Worm (Caenorhabditis elegans) whole organism, L4 larva: ENCODE data around the gene isy-1.

Experiments
- F10B5.3 ChIP-seq: sonication (generic microtip); optimal IDR thresholded peaks from 2 replicates; lab custom pipeline; 2016; ENCODE audit warnings: mild to moderate bottlenecking, missing genetic modification characterization, missing compliant biosample characterization
- T20F7.1 ChIP-seq: fragments of 200-800 bp; sonication (Bioruptor generic); optimal IDR thresholded peaks from 2 replicates; lab custom pipeline; 2018; ENCODE audit warnings: mild to moderate bottlenecking, missing genetic modification characterization, missing compliant biosample characterization
- T26A8.4 ChIP-seq: fragments of 200-800 bp; sonication (Bioruptor generic); IDR thresholded peaks from 2 replicates; pipeline ENCODE4 v1.3.6; 2022; ENCODE audit warnings: missing genetic modification characterization, missing compliant biosample characterization
- Y105C5A.15 ChIP-seq: fragments of 200-800 bp; sonication (Bioruptor generic); IDR thresholded peaks from 2 replicates; pipeline ENCODE4 v1.3.6; 2022; ENCODE audit warnings: missing genetic modification characterization, missing compliant biosample characterization
- Y5F2A.4 ChIP-seq: fragments of 200-800 bp; sonication (Bioruptor generic); optimal IDR thresholded peaks from 2 replicates; lab custom pipeline; 2018; ENCODE audit warnings: mild to moderate bottlenecking, missing genetic modification characterization, missing compliant biosample characterization
- Y75B8A.6 ChIP-seq: fragments of 200-800 bp; sonication (Bioruptor generic); IDR thresholded peaks from 2 replicates; pipeline ENCODE4 v1.3.6; 2022; ENCODE audit warnings: missing genetic modification reagents, missing genetic modification characterization, missing compliant biosample characterization
- ZK337.2 ChIP-seq: fragments of 200-800 bp; sonication (Bioruptor generic); IDR thresholded peaks from 2 replicates; pipeline ENCODE4 v1.3.6; 2022; ENCODE audit warnings: missing genetic modification reagents, missing genetic modification characterization, missing compliant biosample characterization
- cey-2 ChIP-seq: sonication (generic microtip); optimal IDR thresholded peaks from 3 replicates; lab custom pipeline; 2017; ENCODE audit warnings: missing genetic modification characterization, mild to moderate bottlenecking, missing compliant biosample characterization, antibody characterized with exemption, borderline replicate concordance; ENCODE audit not compliant: insufficient read depth
- daf-16 ChIP-seq, 3 experiments: sonication (generic microtip); optimal IDR thresholded peaks; 2 replicates each; lab custom pipeline; 2016 to 2017; ENCODE audit warnings: missing genetic modification characterization in 3 of 3, missing genetic modification reagents in 3 of 3, mild to moderate bottlenecking in 2 of 3, missing compliant biosample characterization in 2 of 3, missing biosample characterization in 1 of 3, moderate library complexity in 1 of 3
- daf-19 ChIP-seq: fragments of 200-800 bp; sonication (Bioruptor generic); conservative IDR thresholded peaks from 2 replicates; pipeline ENCODE4 v1.3.6; 2022; ENCODE audit warnings: missing genetic modification characterization, missing compliant biosample characterization
- dmd-8 ChIP-seq: fragments of 200-800 bp; sonication (Bioruptor generic); IDR thresholded peaks from 2 replicates; pipeline ENCODE4 v1.3.6; 2022; ENCODE audit warnings: missing genetic modification characterization, missing compliant biosample characterization
- dmd-9 ChIP-seq: fragments of 200-800 bp; sonication (Bioruptor generic); IDR thresholded peaks from 2 replicates; pipeline ENCODE4 v1.3.6; 2022; ENCODE audit warnings: missing genetic modification reagents, missing genetic modification characterization, missing compliant biosample characterization
- dpl-1 ChIP-seq: fragments of 150-350 bp; optimal IDR thresholded peaks from 2 replicates; lab custom pipeline; 2014; ENCODE audit warnings: missing biosample characterization, missing genetic modification reagents, missing genetic modification characterization
- duxl-1 ChIP-seq: sonication (generic microtip); optimal IDR thresholded peaks from 2 replicates; lab custom pipeline; 2016; ENCODE audit warnings: mild to moderate bottlenecking, missing genetic modification characterization, moderate library complexity, missing compliant biosample characterization; ENCODE audit not compliant: poor library complexity
- dve-1 ChIP-seq: sonication (generic microtip); optimal IDR thresholded peaks from 2 replicates; lab custom pipeline; 2017; ENCODE audit warnings: antibody characterized with exemption, mild to moderate bottlenecking, missing genetic modification characterization, missing compliant biosample characterization; ENCODE audit not compliant: insufficient read depth
- fkh-10 ChIP-seq: fragments of 150-350 bp; optimal IDR thresholded peaks from 2 replicates; lab custom pipeline; 2014; ENCODE audit warnings: missing biosample characterization, missing genetic modification reagents, missing genetic modification characterization
- fos-1 ChIP-seq: fragments of 150-350 bp; optimal IDR thresholded peaks from 2 replicates; lab custom pipeline; 2014; ENCODE audit warnings: missing biosample characterization, missing genetic modification characterization
- hlh-11 ChIP-seq: fragments of 200-800 bp; sonication (Bioruptor generic); optimal IDR thresholded peaks from 2 replicates; lab custom pipeline; 2018; ENCODE audit warnings: mild to moderate bottlenecking, missing genetic modification characterization, missing compliant biosample characterization
- hlh-30 ChIP-seq: sonication (generic microtip); optimal IDR thresholded peaks from 2 replicates; lab custom pipeline; 2017; ENCODE audit warnings: antibody characterized with exemption, mild to moderate bottlenecking, missing genetic modification characterization, missing compliant biosample characterization; ENCODE audit not compliant: insufficient read depth
- hmg-1.1 ChIP-seq: fragments of 200-800 bp; sonication (Bioruptor generic); IDR thresholded peaks from 2 replicates; pipeline ENCODE4 v1.3.6; 2022; ENCODE audit warnings: missing genetic modification reagents, missing genetic modification characterization, missing compliant biosample characterization
- lim-7 ChIP-seq: fragments of 200-800 bp; sonication (Bioruptor generic); IDR thresholded peaks from 2 replicates; pipeline ENCODE4 v1.3.6; 2022; ENCODE audit warnings: missing genetic modification characterization, missing compliant biosample characterization
- lin-15B ChIP-seq: fragments of 150-350 bp; sonication (generic microtip); optimal IDR thresholded peaks from 3 replicates; lab custom pipeline; 2014; ENCODE audit warnings: missing biosample characterization, missing genetic modification characterization
- lir-3 ChIP-seq: sonication (generic microtip); optimal IDR thresholded peaks from 2 replicates; lab custom pipeline; 2016; ENCODE audit warnings: mild to moderate bottlenecking, missing genetic modification characterization, missing compliant biosample characterization
- madf-5 ChIP-seq, 2 experiments: fragments of 200-800 bp; sonication (Bioruptor generic); IDR thresholded peaks; 2 replicates each; pipeline ENCODE4 v1.3.6; 2022; ENCODE audit warnings: missing compliant biosample characterization in 2 of 2, missing genetic modification characterization in 2 of 2
- madf-9 ChIP-seq: fragments of 200-800 bp; sonication (Bioruptor generic); conservative IDR thresholded peaks from 2 replicates; pipeline ENCODE4 v1.3.6; 2022; ENCODE audit warnings: missing genetic modification reagents, missing genetic modification characterization, missing compliant biosample characterization
- mep-1 ChIP-seq: fragments of 150-350 bp; sonication (generic microtip); optimal IDR thresholded peaks from 3 replicates; lab custom pipeline; 2014; ENCODE audit warnings: missing biosample characterization, missing genetic modification characterization
- mxl-3 ChIP-seq: fragments of 200-800 bp; sonication (Bioruptor generic); optimal IDR thresholded peaks from 2 replicates; lab custom pipeline; 2018; ENCODE audit warnings: mild to moderate bottlenecking, missing genetic modification characterization, missing compliant biosample characterization
- nhr-10 ChIP-seq: fragments of 150-350 bp; optimal IDR thresholded peaks from 2 replicates; lab custom pipeline; 2014; ENCODE audit warnings: missing biosample characterization, missing genetic modification characterization
- nhr-11 ChIP-seq: fragments of 150-350 bp; optimal IDR thresholded peaks from 2 replicates; lab custom pipeline; 2014; ENCODE audit warnings: missing biosample characterization, missing genetic modification characterization
- nhr-237 ChIP-seq: sonication (generic microtip); optimal IDR thresholded peaks from 2 replicates; lab custom pipeline; 2017; ENCODE audit warnings: missing biosample characterization, missing genetic modification characterization
- nhr-25 ChIP-seq: sonication (generic microtip); optimal IDR thresholded peaks from 2 replicates; lab custom pipeline; 2017; ENCODE audit warnings: missing genetic modification characterization, mild to moderate bottlenecking, missing compliant biosample characterization, antibody characterized with exemption, moderate library complexity, borderline replicate concordance; ENCODE audit not compliant: insufficient read depth
- nhr-76 ChIP-seq: fragments of 150-350 bp; optimal IDR thresholded peaks from 2 replicates; lab custom pipeline; 2014; ENCODE audit warnings: missing biosample characterization, missing genetic modification characterization
- pqm-1 ChIP-seq: sonication (generic microtip); optimal IDR thresholded peaks from 2 replicates; lab custom pipeline; 2017; ENCODE audit warnings: missing biosample characterization, missing genetic modification characterization
- set-16 ChIP-seq: fragments of 200-800 bp; sonication (Bioruptor generic); IDR thresholded peaks from 2 replicates; pipeline ENCODE4 v1.3.6; 2022; ENCODE audit warnings: missing genetic modification reagents, missing genetic modification characterization, missing compliant biosample characterization
- snpc-1.2 ChIP-seq: fragments of 200-800 bp; sonication (Bioruptor generic); IDR thresholded peaks from 2 replicates; pipeline ENCODE4 v1.3.6; 2022; ENCODE audit warnings: missing genetic modification reagents, missing genetic modification characterization, missing compliant biosample characterization
- spr-1 ChIP-seq: sonication (generic microtip); optimal IDR thresholded peaks from 2 replicates; lab custom pipeline; 2016; ENCODE audit warnings: mild to moderate bottlenecking, missing genetic modification characterization, missing compliant biosample characterization
- tag-97 ChIP-seq: fragments of 200-800 bp; sonication (Bioruptor generic); IDR thresholded peaks from 2 replicates; pipeline ENCODE4 v1.3.6; 2022; ENCODE audit warnings: missing genetic modification characterization, missing compliant biosample characterization
- unc-39 ChIP-seq: sonication (generic microtip); optimal IDR thresholded peaks from 2 replicates; lab custom pipeline; 2017; ENCODE audit warnings: missing biosample characterization, missing genetic modification characterization
- zag-1 ChIP-seq: fragments of 150-350 bp; optimal IDR thresholded peaks from 2 replicates; lab custom pipeline; 2014; ENCODE audit warnings: missing biosample characterization, missing genetic modification characterization
- zip-2 ChIP-seq: fragments of 150-350 bp; optimal IDR thresholded peaks from 2 replicates; lab custom pipeline; 2014; ENCODE audit warnings: missing biosample characterization, missing genetic modification characterization

The isy-1 gene

ce11 chrV:11046730-11047129 lies 46.2 kb upstream of the isy-1 start, which contains the start of gene dhs-18 (continued):
- peak; percentile 42 for TF ChIP-seq pqm-1 (tag; lab: Kevin White, UChicago)
- no peak for TF ChIP-seq dmd-8
- TF ChIP-seq dve-1: peak; percentile 9

DNA sequence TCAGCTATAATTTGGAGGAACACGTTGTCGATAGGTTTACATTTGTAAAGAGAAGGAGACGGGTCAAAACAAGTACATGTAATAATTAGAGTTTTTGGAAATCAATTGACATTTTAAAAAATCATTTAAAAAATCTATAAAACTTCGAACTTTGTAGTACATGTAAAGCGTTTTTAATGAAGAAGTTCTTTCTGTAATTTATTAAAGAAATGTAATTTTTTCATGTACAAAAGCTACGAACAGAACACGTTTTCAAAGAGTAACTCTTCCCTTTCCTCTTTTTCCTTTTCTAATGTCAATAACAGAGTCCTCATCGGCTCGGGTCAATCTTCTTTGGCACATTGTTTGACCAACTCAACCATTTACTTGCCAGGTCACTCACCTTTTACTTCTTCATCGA lies 43.3 kb upstream of the isy-1 start, which contains the start of gene C45B11.6:
Gene C45B11.6 (plus strand): TSS at position 301 of the 400 bp plus-strand sequence.
- no peak for TF ChIP-seq fkh-10 (GFP tag; lab: Kevin White, UChicago)
- TF ChIP-seq duxl-1: no peak
- no peak for TF ChIP-seq madf-9 (GFP tag; lab: Robert Waterston, UW)
- no peak for TF ChIP-seq hmg-1.1
- TF ChIP-seq Y5F2A.4 (GFP tag; lab: Kevin White, UChicago): no peak
- TF ChIP-seq nhr-11 (tag; lab: Kevin White, UChicago): no peak
- TF ChIP-seq spr-1: no peak
- TF ChIP-seq hlh-30 (tag; lab: Kevin White, UChicago): no peak
- TF ChIP-seq ZK337.2 (GFP tag; lab: Robert Waterston, UW): no peak
- no peak for TF ChIP-seq daf-19 (GFP tag; lab: Robert Waterston, UW)
- no peak for TF ChIP-seq dpl-1 (GFP tag; lab: Kevin White, UChicago)
- no peak for TF ChIP-seq cey-2 (tag; lab: Kevin White, UChicago)
- no peak for TF ChIP-seq snpc-1.2
- TF ChIP-seq Y75B8A.6: no peak
- TF ChIP-seq dmd-9: no peak

ce11 chrV:11042538-11042937 lies 42.0 kb upstream of the isy-1 start, which contains the start of gene C45B11.2:
Gene C45B11.2 (plus strand): TSS chrV:11042710.
- TF ChIP-seq mep-1 (tag; lab: Kevin White, UChicago): no peak
- no peak for TF ChIP-seq unc-39 (tag; lab: Kevin White, UChicago)
- TF ChIP-seq tag-97 (GFP tag; lab: Robert Waterston, UW): no peak
- TF ChIP-seq zag-1 (tag; lab: Kevin White, UChicago): no peak
- TF ChIP-seq madf-5 (GFP tag; IDR thresholded peaks at IDR 0.05; lab: Robert Waterston, UW): no peak
- TF ChIP-seq daf-16 (GFP tag; optimal IDR thresholded peaks at IDR 0.05; lab: Kevin White, UChicago): no peak
- peak; percentile 1 for TF ChIP-seq daf-16 (tag; optimal IDR thresholded peaks at IDR 0.05; lab: Kevin White, UChicago)
- TF ChIP-seq lim-7 (GFP tag; lab: Robert Waterston, UW): no peak
- TF ChIP-seq zip-2 (tag; lab: Kevin White, UChicago): peak; percentile 86
- no peak for TF ChIP-seq mxl-3 (GFP tag; lab: Kevin White, UChicago)

- TF ChIP-seq lir-3 (no peak), nhr-76 (tag; lab: Kevin White, UChicago) (no peak), T20F7.1 (GFP tag; lab: Kevin White, UChicago) (no peak), F10B5.3 (tag; lab: Kevin White, UChicago) (no peak), nhr-25 (no peak), nhr-237 (no peak), Y105C5A.15 (GFP tag; lab: Robert Waterston, UW) (no peak), set-16 (GFP tag; lab: Robert Waterston, UW) (no peak), hlh-30 (tag; lab: Kevin White, UChicago) (no peak), hlh-11 (tag; lab: Kevin White, UChicago) (no peak), nhr-10 (no peak), fos-1 (tag; lab: Kevin White, UChicago) (no peak), lin-15B (tag; lab: Kevin White, UChicago) (no peak), T26A8.4 (GFP tag; lab: Robert Waterston, UW) (no peak)
These were observed 41.0 kb upstream of the isy-1 start, which contains the start of gene C45B11.5 for ce11 chrV:11041499-11041898. Gene C45B11.5 (plus strand): TSS chrV:11041799.
